Worm (Caenorhabditis elegans): Measurements from ENCODE around the gene srt-13.

DNA sequence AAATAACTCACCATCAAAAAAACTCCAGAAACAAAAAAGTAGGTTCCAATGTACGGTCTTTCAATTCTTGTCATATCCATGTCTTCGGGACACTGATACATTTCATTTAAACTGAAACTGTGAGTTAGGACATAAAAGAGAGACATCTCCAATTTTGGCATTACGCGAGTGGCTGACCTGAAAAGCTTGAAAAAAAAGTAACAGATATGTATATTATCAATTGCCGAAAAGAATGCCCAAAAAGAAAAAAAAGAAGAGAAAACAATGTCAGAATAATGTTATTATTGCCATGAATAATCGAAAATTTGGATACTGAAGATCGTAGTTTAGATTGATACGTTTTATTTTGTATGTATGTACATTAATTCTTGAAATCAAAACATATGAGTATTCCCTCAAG is 6.5 kb upstream of the srt-13 start, which contains the start of gene srt-14:
- TF ChIP-seq ztf-23 (GFP tag; IDR thresholded peaks at IDR 0.05) (no peak), tab-1 (GFP tag; IDR thresholded peaks at IDR 0.05) (no peak), T22C8.4 (GFP tag; IDR thresholded peaks at IDR 0.05) (no peak), ztf-29 (GFP tag; IDR thresholded peaks at IDR 0.05) (no peak), flt-1 (GFP tag; IDR thresholded peaks at IDR 0.05) (no peak), med-1 (GFP tag; optimal IDR thresholded peaks at IDR 0.05; ENCODE audit: insufficient read depth) (no peak), klf-2 (GFP tag; conservative IDR thresholded peaks at IDR 0.05) (no peak), ref-1 (GFP tag; conservative IDR thresholded peaks at IDR 0.05) (no peak), cog-1 (tag; optimal IDR thresholded peaks at IDR 0.05) (no peak)
